Worm (Caenorhabditis elegans) whole organism, midembryonic: ENCODE results near the gene ins-9.

ENCODE experiments used
- cog-1 ChIP-seq: sonication (generic microtip); optimal IDR thresholded peaks from 2 replicates; lab custom pipeline; 2016; ENCODE audit warnings: missing genetic modification characterization, missing compliant biosample characterization
- flt-1 ChIP-seq: fragments of 200-800 bp; sonication (Bioruptor generic); IDR thresholded peaks from 2 replicates; pipeline ENCODE4 v1.3.6; 2022; ENCODE audit warnings: missing genetic modification characterization, missing compliant biosample characterization
- med-1 ChIP-seq: sonication (generic microtip); optimal IDR thresholded peaks from 2 replicates; lab custom pipeline; 2017; ENCODE audit warnings: missing genetic modification characterization, mild to moderate bottlenecking, missing compliant biosample characterization, antibody characterized with exemption, missing genetic modification reagents; ENCODE audit not compliant: insufficient read depth
- ref-1 ChIP-seq: fragments of 200-800 bp; sonication (Bioruptor generic); conservative IDR thresholded peaks from 2 replicates; pipeline ENCODE4 v1.3.6; 2022; ENCODE audit warnings: missing genetic modification reagents, missing genetic modification characterization, missing compliant biosample characterization
- tab-1 ChIP-seq: fragments of 200-800 bp; sonication (Bioruptor generic); IDR thresholded peaks from 2 replicates; pipeline ENCODE4 v1.3.6; 2022; ENCODE audit warnings: missing genetic modification characterization, missing compliant biosample characterization
- ztf-23 ChIP-seq: fragments of 200-800 bp; sonication (Bioruptor generic); IDR thresholded peaks from 2 replicates; pipeline ENCODE4 v1.3.6; 2022; ENCODE audit warnings: missing genetic modification reagents, missing genetic modification characterization, missing compliant biosample characterization
- ztf-29 ChIP-seq: fragments of 200-800 bp; sonication (Bioruptor generic); IDR thresholded peaks from 2 replicates; pipeline ENCODE4 v1.3.6; 2022; ENCODE audit warnings: missing genetic modification reagents, missing genetic modification characterization, missing compliant biosample characterization

ce11 chrX:8835887-8836348 is 30.5 kb downstream of the ins-9 start, which contains the start of gene C28G1.2:
- TF ChIP-seq tab-1 (GFP tag; lab: Robert Waterston, UW) (peak; percentile 98), ztf-29 (peak; percentile 97), cog-1 (tag; lab: Kevin White, UChicago) (peak; percentile 93), med-1 (GFP tag; lab: Kevin White, UChicago) (peak; percentile 86), ztf-23 (GFP tag; lab: Robert Waterston, UW) (peak; percentile 98), ref-1 (GFP tag; lab: Robert Waterston, UW) (peak; percentile 96), flt-1 (peak; percentile 99)
